Fruit fly (Drosophila melanogaster) whole organism, embryonic: ENCODE measurements around the gene GABPI.

Experiments used
- Atf6 ChIP-seq: fragments of 200-800 bp; sonication (Bioruptor generic); IDR thresholded peaks from 2 replicates; pipeline ENCODE4 v1.3.6; 2022; ENCODE audit warnings: missing biosample characterization, missing genetic modification characterization
- CG10267 ChIP-seq: fragments of 200-800 bp; sonication (Bioruptor generic); optimal IDR thresholded peaks from 2 replicates; lab custom pipeline; 2018; ENCODE audit warnings: missing biosample characterization, mild to moderate bottlenecking, missing genetic modification characterization, moderate library complexity
- CG10274 ChIP-seq: fragments of 200-800 bp; sonication (Bioruptor generic); optimal IDR thresholded peaks from 3 replicates; lab custom pipeline; 2017; ENCODE audit warnings: missing biosample characterization, mild to moderate bottlenecking, missing genetic modification characterization
- CG10565 ChIP-seq: fragments of 200-800 bp; sonication (Bioruptor generic); optimal IDR thresholded peaks from 3 replicates; lab custom pipeline; 2016; ENCODE audit warnings: missing biosample characterization, mild to moderate bottlenecking, missing genetic modification characterization
- CG12391 ChIP-seq: fragments of 200-800 bp; sonication (Bioruptor generic); optimal IDR thresholded peaks from 3 replicates; lab custom pipeline; 2018; ENCODE audit warnings: missing biosample characterization, mild to moderate bottlenecking, missing genetic modification characterization, moderate library complexity
- CG13624 ChIP-seq: fragments of 200-800 bp; sonication (Bioruptor generic); optimal IDR thresholded peaks from 2 replicates; lab custom pipeline; 2016; ENCODE audit warnings: missing biosample characterization, missing genetic modification characterization
- CG13894 ChIP-seq: fragments of 200-800 bp; sonication (Bioruptor generic); optimal IDR thresholded peaks from 3 replicates; lab custom pipeline; 2018; ENCODE audit warnings: missing biosample characterization, mild to moderate bottlenecking, missing genetic modification characterization, moderate library complexity
- CG15269 ChIP-seq: fragments of 200-800 bp; sonication (Bioruptor generic); optimal IDR thresholded peaks from 2 replicates; lab custom pipeline; 2018; ENCODE audit warnings: missing biosample characterization, mild to moderate bottlenecking, missing genetic modification characterization, moderate library complexity
- CG15514 ChIP-seq: fragments of 200-800 bp; sonication (Bioruptor generic); optimal IDR thresholded peaks from 3 replicates; lab custom pipeline; 2017; ENCODE audit warnings: missing biosample characterization, missing genetic modification characterization, mild to moderate bottlenecking, moderate library complexity, missing genetic modification reagents
- CG15696 ChIP-seq: fragments of 200-800 bp; sonication (Bioruptor generic); optimal IDR thresholded peaks from 2 replicates; lab custom pipeline; 2019; ENCODE audit warnings: missing biosample characterization, mild to moderate bottlenecking, missing genetic modification characterization, moderate library complexity
- CG16815 ChIP-seq: fragments of 200-800 bp; sonication (Bioruptor generic); optimal IDR thresholded peaks from 3 replicates; lab custom pipeline; 2017; ENCODE audit warnings: missing biosample characterization, mild to moderate bottlenecking, missing genetic modification characterization
- CG17361 ChIP-seq: fragments of 200-800 bp; sonication (Bioruptor generic); IDR thresholded peaks from 3 replicates; pipeline ENCODE4 v1.3.6; 2022; ENCODE audit warnings: missing biosample characterization, missing genetic modification characterization
- CG18262 ChIP-seq: fragments of 200-800 bp; optimal IDR thresholded peaks from 3 replicates; lab custom pipeline; 2019; ENCODE audit warnings: missing biosample characterization, mild to moderate bottlenecking, missing genetic modification characterization, moderate library complexity
- CG3995 ChIP-seq: fragments of 200-800 bp; sonication (Bioruptor generic); optimal IDR thresholded peaks from 3 replicates; lab custom pipeline; 2016; ENCODE audit warnings: missing biosample characterization, missing genetic modification characterization
- CG4707 ChIP-seq: fragments of 200-800 bp; sonication (Bioruptor generic); optimal IDR thresholded peaks from 2 replicates; lab custom pipeline; 2018; ENCODE audit warnings: missing biosample characterization, mild to moderate bottlenecking, missing genetic modification characterization, moderate library complexity
- CG6272 ChIP-seq: fragments of 200-800 bp; sonication (Bioruptor generic); IDR thresholded peaks from 2 replicates; pipeline ENCODE4 v1.3.6; 2022; ENCODE audit warnings: missing biosample characterization, missing genetic modification characterization
- CG6683 ChIP-seq: fragments of 200-800 bp; sonication (Bioruptor generic); optimal IDR thresholded peaks from 2 replicates; lab custom pipeline; 2017; ENCODE audit warnings: missing biosample characterization, mild to moderate bottlenecking, missing genetic modification characterization, missing genetic modification reagents
- CG6689 ChIP-seq: fragments of 200-800 bp; sonication (Bioruptor generic); IDR thresholded peaks from 2 replicates; pipeline ENCODE4 v1.3.6; 2022; ENCODE audit warnings: missing biosample characterization, missing genetic modification characterization
- CG7786 ChIP-seq: fragments of 200-800 bp; sonication (Bioruptor generic); optimal IDR thresholded peaks from 2 replicates; lab custom pipeline; 2016; ENCODE audit warnings: missing biosample characterization, missing genetic modification characterization
- CG7839 ChIP-seq: fragments of 200-800 bp; sonication (Bioruptor generic); optimal IDR thresholded peaks from 3 replicates; lab custom pipeline; 2018; ENCODE audit warnings: missing biosample characterization, mild to moderate bottlenecking, missing genetic modification characterization, moderate library complexity
- CG8359 ChIP-seq: fragments of 200-800 bp; sonication (Bioruptor generic); optimal IDR thresholded peaks from 2 replicates; lab custom pipeline; 2017; ENCODE audit warnings: missing biosample characterization, mild to moderate bottlenecking, missing genetic modification characterization, borderline replicate concordance
- CG9215 ChIP-seq: fragments of 200-800 bp; sonication (Bioruptor generic); IDR thresholded peaks from 2 replicates; pipeline ENCODE4 v1.3.6; 2022; ENCODE audit warnings: missing biosample characterization, missing genetic modification characterization
- CHES-1-like ChIP-seq: fragments of 200-800 bp; sonication (Bioruptor generic); optimal IDR thresholded peaks from 2 replicates; lab custom pipeline; 2016; ENCODE audit warnings: missing biosample characterization, missing genetic modification characterization
- GATAe ChIP-seq: fragments of 200-800 bp; sonication (Bioruptor generic); conservative IDR thresholded peaks from 2 replicates; pipeline ENCODE4 v1.3.6; 2022; ENCODE audit warnings: missing biosample characterization, missing genetic modification characterization
- H15 ChIP-seq: fragments of 200-800 bp; sonication (Bioruptor generic); IDR thresholded peaks from 3 replicates; pipeline ENCODE4 v1.3.6; 2022; ENCODE audit warnings: missing biosample characterization, missing genetic modification characterization
- HHEX ChIP-seq: fragments of 200-800 bp; sonication (Bioruptor generic); optimal IDR thresholded peaks from 3 replicates; lab custom pipeline; 2017; ENCODE audit warnings: missing biosample characterization, mild to moderate bottlenecking, missing genetic modification characterization, missing genetic modification reagents
- Hey ChIP-seq: fragments of 200-800 bp; sonication (Bioruptor generic); optimal IDR thresholded peaks from 3 replicates; lab custom pipeline; 2018; ENCODE audit warnings: missing biosample characterization, mild to moderate bottlenecking, missing genetic modification characterization
- Lhr ChIP-seq: fragments of 200-800 bp; sonication (Bioruptor generic); optimal IDR thresholded peaks from 3 replicates; lab custom pipeline; 2017; ENCODE audit warnings: mild to moderate bottlenecking, missing biosample characterization, missing genetic modification reagents, missing genetic modification characterization
- MTF-1 ChIP-seq: fragments of 200-800 bp; sonication (Bioruptor generic); optimal IDR thresholded peaks from 2 replicates; lab custom pipeline; 2018; ENCODE audit warnings: missing biosample characterization, mild to moderate bottlenecking, missing genetic modification characterization, borderline replicate concordance
- Myb ChIP-seq: fragments of 200-800 bp; sonication (Bioruptor generic); optimal IDR thresholded peaks from 2 replicates; lab custom pipeline; 2016; ENCODE audit warnings: missing biosample characterization, missing genetic modification characterization
- Opbp ChIP-seq: fragments of 200-800 bp; sonication (Bioruptor generic); IDR thresholded peaks from 3 replicates; pipeline ENCODE4 v1.3.6; 2022; ENCODE audit warnings: missing biosample characterization, missing genetic modification characterization; ENCODE audit not compliant: partially characterized antibody
- Pdp1 ChIP-seq, 2 experiments: fragments of 200-800 bp; sonication (Bioruptor generic); optimal IDR thresholded peaks; 3 replicates each; lab custom pipeline; 2016; ENCODE audit warnings: missing biosample characterization in 2 of 2, missing genetic modification characterization in 2 of 2, mild to moderate bottlenecking in 1 of 2, moderate library complexity in 1 of 2
- Rfx ChIP-seq: fragments of 200-800 bp; sonication (Bioruptor generic); IDR thresholded peaks from 2 replicates; pipeline ENCODE4 v1.3.6; 2022; ENCODE audit warnings: missing biosample characterization, missing genetic modification characterization
- TFAM ChIP-seq: fragments of 200-800 bp; sonication (Bioruptor generic); optimal IDR thresholded peaks from 2 replicates; lab custom pipeline; 2017; ENCODE audit warnings: missing biosample characterization, missing genetic modification characterization, inconsistent platforms
- caup ChIP-seq: fragments of 200-800 bp; sonication (Bioruptor generic); optimal IDR thresholded peaks from 3 replicates; lab custom pipeline; 2017; ENCODE audit warnings: missing biosample characterization, mild to moderate bottlenecking, missing genetic modification characterization, moderate library complexity; ENCODE audit not compliant: severe bottlenecking
- crol ChIP-seq: fragments of 200-800 bp; sonication (Bioruptor generic); IDR thresholded peaks from 2 replicates; pipeline ENCODE4 v1.3.6; 2022; ENCODE audit warnings: missing biosample characterization, missing genetic modification characterization
- da ChIP-seq: fragments of 200-800 bp; sonication (Bioruptor generic); optimal IDR thresholded peaks from 2 replicates; lab custom pipeline; 2016; ENCODE audit warnings: missing biosample characterization, missing genetic modification characterization
- ems ChIP-seq: fragments of 200-800 bp; sonication (Bioruptor generic); optimal IDR thresholded peaks from 3 replicates; lab custom pipeline; 2016; ENCODE audit warnings: missing biosample characterization, missing genetic modification characterization
- ftz-f1 ChIP-seq: fragments of 200-800 bp; sonication (Bioruptor generic); optimal IDR thresholded peaks from 2 replicates; lab custom pipeline; 2016; ENCODE audit warnings: missing biosample characterization, missing genetic modification characterization
- gcm ChIP-seq: fragments of 200-800 bp; sonication (Bioruptor generic); optimal IDR thresholded peaks from 2 replicates; lab custom pipeline; 2019; ENCODE audit warnings: missing biosample characterization, mild to moderate bottlenecking, missing genetic modification characterization, moderate library complexity
- gcm2 ChIP-seq: fragments of 200-800 bp; sonication (Bioruptor generic); optimal IDR thresholded peaks from 2 replicates; lab custom pipeline; 2016; ENCODE audit warnings: missing biosample characterization, missing genetic modification characterization
- grn ChIP-seq: fragments of 200-800 bp; sonication (Bioruptor generic); optimal IDR thresholded peaks from 3 replicates; lab custom pipeline; 2017; ENCODE audit warnings: missing biosample characterization, missing genetic modification characterization
- gsb ChIP-seq: fragments of 200-800 bp; sonication (Bioruptor generic); IDR thresholded peaks from 2 replicates; pipeline ENCODE4 v1.3.6; 2022; ENCODE audit warnings: missing biosample characterization, missing genetic modification characterization
- gsb-n ChIP-seq: fragments of 200-800 bp; sonication (Bioruptor generic); optimal IDR thresholded peaks from 3 replicates; lab custom pipeline; 2018; ENCODE audit warnings: missing biosample characterization, mild to moderate bottlenecking, missing genetic modification characterization
- gt ChIP-seq: fragments of 200-800 bp; sonication (Bioruptor generic); IDR thresholded peaks from 2 replicates; pipeline ENCODE4 v1.3.6; 2022; ENCODE audit warnings: missing biosample characterization, missing genetic modification characterization
- h ChIP-seq: fragments of >200 bp; optimal IDR thresholded peaks from 2 replicates; lab custom pipeline; 2017
- otp ChIP-seq: fragments of 200-800 bp; sonication (Bioruptor generic); IDR thresholded peaks from 3 replicates; pipeline ENCODE4, ENCODE4 v1.3.6; 2022; ENCODE audit warnings: missing biosample characterization, missing genetic modification characterization
- pum ChIP-seq: fragments of 200-800 bp; sonication (Bioruptor generic); optimal IDR thresholded peaks from 2 replicates; lab custom pipeline; 2016; ENCODE audit warnings: missing biosample characterization, missing genetic modification characterization
- sqz ChIP-seq: fragments of 200-800 bp; sonication (Bioruptor generic); optimal IDR thresholded peaks from 3 replicates; lab custom pipeline; 2018; ENCODE audit warnings: missing biosample characterization, mild to moderate bottlenecking, missing genetic modification characterization
- sr ChIP-seq: fragments of 200-800 bp; sonication (Bioruptor generic); IDR thresholded peaks from 3 replicates; pipeline ENCODE4 v1.3.6; 2022; ENCODE audit warnings: missing biosample characterization, missing genetic modification characterization

GABPI gene

DNA sequence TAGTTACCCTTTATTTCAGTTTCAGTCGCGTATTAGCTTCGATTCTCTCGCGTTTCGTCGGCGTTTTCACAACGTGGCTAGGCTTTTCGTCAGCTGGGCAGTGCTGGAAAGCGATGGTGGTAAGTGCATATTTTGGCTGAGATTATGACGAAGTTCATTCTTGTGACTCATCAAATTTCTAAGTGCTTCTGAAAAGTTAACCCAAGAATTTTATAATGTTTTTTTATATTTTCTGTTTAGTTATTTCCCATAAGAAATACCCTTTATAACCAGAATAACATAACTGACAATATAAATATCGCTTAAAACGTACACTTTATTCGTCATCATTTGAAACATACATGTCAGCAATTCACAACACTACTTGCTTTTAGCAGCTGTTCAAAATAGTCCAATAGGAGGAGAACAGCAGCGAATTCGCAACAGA is 6.8 kb downstream of the GABPI start, which contains the start of the genes CG17260 and SerRS (continued):
- TF ChIP-seq Lhr (GFP tag; lab: Kevin White, UChicago) (no peak), CG7786 (GFP tag; lab: Kevin White, UChicago) (peak; percentile 94), CG15696 (tag; lab: Kevin White, UChicago) (peak; percentile 85), Atf6 (GFP tag; lab: Robert Waterston, UW) (peak; percentile 91), HHEX (peak; percentile 87), CG13894 (tag; lab: Kevin White, UChicago) (peak; percentile 82), pum (GFP tag; lab: Kevin White, UChicago) (peak; percentile 97), CG6272 (GFP tag; lab: Robert Waterston, UW) (peak; percentile 93), CG17361 (GFP tag; lab: Robert Waterston, UW) (peak; percentile 96), H15 (GFP tag; lab: Robert Waterston, UW) (peak; percentile 86), gcm2 (GFP tag; lab: Kevin White, UChicago) (peak; percentile 53), Rfx (peak; percentile 94), CG13624 (peak; percentile 95), gt (GFP tag; lab: Robert Waterston, UW) (peak; percentile 75; the same call in 1 of the 2 replicates), gcm (GFP tag; lab: Kevin White, UChicago) (peak; percentile 85), CG6689 (GFP tag; lab: Robert Waterston, UW) (peak; percentile 94), CG6683 (peak; percentile 78), gsb-n (no peak), Hey (tag; lab: Kevin White, UChicago) (no peak), Pdp1 (GFP tag; optimal IDR thresholded peaks at IDR 0.05; lab: Kevin White, UChicago) (peak; percentile 91 to 95), otp (GFP tag; lab: Robert Waterston, UW) (peak; percentile 68; the same call in 1 of the 3 replicates), CG18262 (tag; lab: Kevin White, UChicago) (peak; percentile 91), ftz-f1 (peak; percentile 66), CG15269 (tag; lab: Kevin White, UChicago) (peak; percentile 90), CG16815 (GFP tag; lab: Kevin White, UChicago) (peak; percentile 91), sr (GFP tag; lab: Robert Waterston, UW) (no peak), crol (GFP tag; lab: Robert Waterston, UW) (no peak; the same call in 1 of the 2 replicates), Myb (GFP tag; lab: Kevin White, UChicago) (peak; percentile 82), CHES-1-like (GFP tag; lab: Kevin White, UChicago) (peak; percentile 88), da (peak; percentile 86), CG3995 (peak; percentile 73), sqz (GFP tag; lab: Kevin White, UChicago) (no peak), CG15514 (peak; percentile 88), grn (GFP tag; lab: Kevin White, UChicago) (peak; percentile 61), CG7839 (peak; percentile 94), ems (GFP tag; lab: Kevin White, UChicago) (peak; percentile 84), CG10565 (GFP tag; lab: Kevin White, UChicago) (peak; percentile 57), Opbp (GFP tag; lab: Robert Waterston, UW) (no peak), CG12391 (tag; lab: Kevin White, UChicago) (peak; percentile 95), TFAM (GFP tag; lab: Kevin White, UChicago) (peak; percentile 38), MTF-1 (GFP tag; lab: Kevin White, UChicago) (peak; percentile 34), CG8359 (GFP tag; lab: Kevin White, UChicago) (peak; percentile 74), caup (GFP tag; lab: Kevin White, UChicago) (peak; percentile 91), CG9215 (GFP tag; lab: Robert Waterston, UW) (peak; percentile 94), CG4707 (GFP tag; lab: Kevin White, UChicago) (no peak), CG10274 (GFP tag; lab: Kevin White, UChicago) (peak; percentile 61), gsb (GFP tag; lab: Robert Waterston, UW) (peak; percentile 73), CG10267 (peak; percentile 97), h (lab: Kevin White, UChicago) (no peak), GATAe (GFP tag; lab: Robert Waterston, UW) (peak; percentile 75)
